Worm (Caenorhabditis elegans): ENCODE measurements around the gene C03B1.4.
A peak's percentile ranks its signal among the peaks of the same experiment; 100 is the strongest.

C03B1.4 gene

ce11 chrX:6410177-6410765, 46.0 kb downstream of the C03B1.4 start, which contains the start of gene mup-2 (continued):
- no peak for TF ChIP-seq F16B12.6 (tag; optimal IDR thresholded peaks at IDR 0.05)
- TF ChIP-seq rnt-1 (tag; optimal IDR thresholded peaks at IDR 0.05): peak; percentile 69
- TF ChIP-seq mep-1 (tag; optimal IDR thresholded peaks at IDR 0.05): no peak
- TF ChIP-seq sptf-1 (tag; optimal IDR thresholded peaks at IDR 0.05): no peak
- TF ChIP-seq ama-1 (optimal IDR thresholded peaks at IDR 0.05): no peak
- peak; percentile 18 for TF ChIP-seq nhr-47 (tag; optimal IDR thresholded peaks at IDR 0.05)
- TF ChIP-seq skn-1 (tag; optimal IDR thresholded peaks at IDR 0.05): no peak
- no peak for TF ChIP-seq pqm-1 (tag; optimal IDR thresholded peaks at IDR 0.05)
- peak; percentile 7 for TF ChIP-seq ztf-4 (tag; optimal IDR thresholded peaks at IDR 0.05)
- TF ChIP-seq unc-30 (tag; optimal IDR thresholded peaks at IDR 0.05): no peak
- TF ChIP-seq ets-5 (GFP tag; IDR thresholded peaks at IDR 0.05): no peak
- TF ChIP-seq nhr-71 (tag; optimal IDR thresholded peaks at IDR 0.05): peak; percentile 89
- peak; percentile 88 for TF ChIP-seq dsc-1 (tag; optimal IDR thresholded peaks at IDR 0.05)
- TF ChIP-seq nhr-90 (tag; optimal IDR thresholded peaks at IDR 0.05; ENCODE audit: poor library complexity): no peak
- no peak for TF ChIP-seq vab-15 (tag; optimal IDR thresholded peaks at IDR 0.05)
- no peak for TF ChIP-seq pax-3 (tag; optimal IDR thresholded peaks at IDR 0.05)
- TF ChIP-seq fkh-10 (GFP tag; optimal IDR thresholded peaks at IDR 0.05): no peak
- TF ChIP-seq mab-9 (GFP tag; IDR thresholded peaks at IDR 0.05): no peak
- TF ChIP-seq unc-62 (GFP tag; optimal IDR thresholded peaks at IDR 0.05): no peak
- TF ChIP-seq nhr-84 (tag; optimal IDR thresholded peaks at IDR 0.05): no peak
- no peak for TF ChIP-seq nhr-11 (tag; optimal IDR thresholded peaks at IDR 0.05)
- TF ChIP-seq nhr-28 (tag; optimal IDR thresholded peaks at IDR 0.05): no peak
- TF ChIP-seq fkh-4 (tag; optimal IDR thresholded peaks at IDR 0.05; ENCODE audit: borderline replicate concordance): peak; percentile 13
- TF ChIP-seq unc-98 (GFP tag; IDR thresholded peaks at IDR 0.05): peak; percentile 30; the same call in 1 of the 2 replicates
- TF ChIP-seq unc-130 (tag; optimal IDR thresholded peaks at IDR 0.05): peak; percentile 50
- no peak for TF ChIP-seq nhr-237 (tag; optimal IDR thresholded peaks at IDR 0.05)
- TF ChIP-seq fos-1 (tag; optimal IDR thresholded peaks at IDR 0.05): no peak
- TF ChIP-seq tbx-2 (tag; optimal IDR thresholded peaks at IDR 0.05): peak; percentile 49
- TF ChIP-seq lir-3 (tag; optimal IDR thresholded peaks at IDR 0.05; ENCODE audit: poor library complexity): peak; percentile 17
- TF ChIP-seq irx-1 (tag; optimal IDR thresholded peaks at IDR 0.05): peak; percentile 7
- TF ChIP-seq egl-13 (tag; optimal IDR thresholded peaks at IDR 0.05): no peak
- TF ChIP-seq hlh-17 (GFP tag; optimal IDR thresholded peaks at IDR 0.05; ENCODE audit: borderline replicate concordance): no peak

- no peak for TF ChIP-seq swsn-7 (tag; optimal IDR thresholded peaks at IDR 0.05)
- no peak for TF ChIP-seq isw-1 (GFP tag; IDR thresholded peaks at IDR 0.05)
- no peak for TF ChIP-seq unc-98 (GFP tag; IDR thresholded peaks at IDR 0.05)
- no peak for TF ChIP-seq tlp-1 (tag; optimal IDR thresholded peaks at IDR 0.05)
- TF ChIP-seq efl-3 (GFP tag; optimal IDR thresholded peaks at IDR 0.05): no peak
- TF ChIP-seq ceh-8 (GFP tag; optimal IDR thresholded peaks at IDR 0.05): no peak
- TF ChIP-seq ets-5 (GFP tag; IDR thresholded peaks at IDR 0.05): no peak
- no peak for TF ChIP-seq nhr-28 (tag; optimal IDR thresholded peaks at IDR 0.05)
- no peak for TF ChIP-seq F16B12.6 (tag; optimal IDR thresholded peaks at IDR 0.05)
- TF ChIP-seq ztf-11 (tag; optimal IDR thresholded peaks at IDR 0.05): no peak
Measured at ce11 chrX:6412575-6412974, 48.3 kb downstream of the C03B1.4 start, which contains the start of gene T22E5.1. Gene T22E5.1, plus strand, starts transcription at chrX:6412875.

- TF ChIP-seq efl-1 (optimal IDR thresholded peaks at IDR 0.05) (no peak), efl-1 (GFP tag; optimal IDR thresholded peaks at IDR 0.05 in 1 of 2) (peak in 1 of 2 experiments; percentile 1), lin-14 (GFP tag; optimal IDR thresholded peaks at IDR 0.05) (peak; percentile 34), egl-27 (tag; optimal IDR thresholded peaks at IDR 0.05) (no peak)
Measured at ce11 chrX:6413583-6413982, 49.3 kb downstream of the C03B1.4 start.
